In the genomic region with DNA sequence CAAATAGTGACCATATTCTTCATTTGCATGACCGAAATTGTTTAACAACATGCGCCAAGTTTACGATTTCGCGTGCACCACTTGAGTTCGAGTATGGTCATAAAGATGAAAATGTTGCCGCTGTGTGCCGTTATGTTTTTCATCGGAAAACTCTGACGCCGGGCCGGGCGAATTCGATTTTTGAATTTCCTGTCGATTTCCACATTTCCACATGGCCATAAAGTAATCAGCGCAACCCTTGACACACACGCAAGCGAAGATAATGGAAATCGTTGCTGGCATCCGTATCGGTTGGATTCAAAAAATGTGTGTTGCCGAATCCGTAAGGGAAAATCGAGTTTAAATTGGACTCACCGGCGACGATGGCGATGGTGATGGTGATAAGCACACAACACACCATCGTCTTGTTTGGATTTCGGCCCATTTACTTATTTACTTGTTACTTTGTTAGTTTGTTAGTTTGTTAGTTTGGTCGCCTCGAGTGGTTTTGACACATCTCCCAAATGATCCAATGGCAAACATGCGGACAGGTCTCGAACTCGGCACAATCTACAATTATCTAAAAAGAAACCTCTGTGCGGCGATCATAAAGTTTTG, we compare ENCODE assay signal across 2 fruit fly cellular contexts.
TF ChIP-seq lines count a peak whose summit lies in the region.

No protein-coding gene starts in this region.

- TF ChIP-seq CTCF in whole organism, embryonic (GFP tag; optimal IDR thresholded peaks at IDR 0.05; lab: Kevin White, UChicago): no peak

TF ChIP-seq in whole organism, embryonic, 481 proteins besides CTCF, POLR2A, EP300 and RAD21 (continues in another document):
- TF ChIP-seq NC2α (GFP tag; optimal IDR thresholded peaks at IDR 0.05; lab: Kevin White, UChicago) (peak; percentile 16), CG13296 (GFP tag; optimal IDR thresholded peaks at IDR 0.05; lab: Kevin White, UChicago) (peak; percentile 55), CG8359 (GFP tag; optimal IDR thresholded peaks at IDR 0.05; lab: Kevin White, UChicago; ENCODE audit: borderline replicate concordance) (peak; percentile 40), Ssrp (tag; optimal IDR thresholded peaks at IDR 0.05; lab: Kevin White, UChicago) (no peak), cad (GFP tag; optimal IDR thresholded peaks at IDR 0.05; lab: Kevin White, UChicago) (peak; percentile 90), CG34422 (GFP tag; IDR thresholded peaks at IDR 0.05; lab: Robert Waterston, UW) (0 out of 3 replicates have a peak, but pooled peaks have one; percentile 14), Awh (GFP tag; IDR thresholded peaks at IDR 0.05; lab: Robert Waterston, UW) (peak; percentile 75), CG1233 (GFP tag; optimal IDR thresholded peaks at IDR 0.05; lab: Kevin White, UChicago) (peak; percentile 54), crp (GFP tag; optimal IDR thresholded peaks at IDR 0.05; lab: Kevin White, UChicago) (no peak), Sox102F (GFP tag; optimal IDR thresholded peaks at IDR 0.05; lab: Kevin White, UChicago) (peak; percentile 49), CG31441 (GFP tag; IDR thresholded peaks at IDR 0.05; lab: Robert Waterston, UW) (no peak; the same call in 1 of the 2 replicates), Vsx1 (GFP tag; optimal IDR thresholded peaks at IDR 0.05; lab: Kevin White, UChicago) (peak; percentile 61), phol (tag; optimal IDR thresholded peaks at IDR 0.05; lab: Kevin White, UChicago) (no peak), ems (GFP tag; optimal IDR thresholded peaks at IDR 0.05; lab: Kevin White, UChicago) (no peak), CG7987 (GFP tag; optimal IDR thresholded peaks at IDR 0.05; lab: Kevin White, UChicago) (peak; percentile 53), emc (GFP tag; optimal IDR thresholded peaks at IDR 0.05; lab: Kevin White, UChicago) (no peak), Bdp1 (GFP tag; optimal IDR thresholded peaks at IDR 0.05; lab: Kevin White, UChicago) (peak; percentile 28), CG7556 (GFP tag; optimal IDR thresholded peaks at IDR 0.05; lab: Kevin White, UChicago) (peak; percentile 43), CG1024 (GFP tag; IDR thresholded peaks at IDR 0.05; lab: Robert Waterston, UW) (no peak), pros (GFP tag; optimal IDR thresholded peaks at IDR 0.05; lab: Kevin White, UChicago) (no peak), Rfx (GFP tag; IDR thresholded peaks at IDR 0.05; lab: Robert Waterston, UW) (no peak), CG31365 (tag; optimal IDR thresholded peaks at IDR 0.05; lab: Kevin White, UChicago) (peak; percentile 43), zf30C (GFP tag; optimal IDR thresholded peaks at IDR 0.05; lab: Kevin White, UChicago) (no peak), dysf (GFP tag; IDR thresholded peaks at IDR 0.05; lab: Robert Waterston, UW) (no peak), sqz (GFP tag; optimal IDR thresholded peaks at IDR 0.05; lab: Kevin White, UChicago) (peak; percentile 38), CG10209 (GFP tag; optimal IDR thresholded peaks at IDR 0.05; lab: Kevin White, UChicago) (peak; percentile 71), CG12744 (GFP tag; optimal IDR thresholded peaks at IDR 0.05; lab: Kevin White, UChicago) (no peak), CG1529 (GFP tag; optimal IDR thresholded peaks at IDR 0.05; lab: Kevin White, UChicago) (peak; percentile 52), cg (GFP tag; optimal IDR thresholded peaks at IDR 0.05; lab: Kevin White, UChicago) (no peak), Taf1 (GFP tag; IDR thresholded peaks at IDR 0.05; lab: Robert Waterston, UW) (no peak), CG11723 (GFP tag; optimal IDR thresholded peaks at IDR 0.05; lab: Kevin White, UChicago) (peak; percentile 54), CG9727 (GFP tag; optimal IDR thresholded peaks at IDR 0.05; lab: Kevin White, UChicago) (peak; percentile 74), fu2 (GFP tag; optimal IDR thresholded peaks at IDR 0.05; lab: Kevin White, UChicago) (no peak), Atf6 (GFP tag; IDR thresholded peaks at IDR 0.05; lab: Robert Waterston, UW) (peak; percentile 37; the same call in 1 of the 2 replicates), CG10274 (GFP tag; optimal IDR thresholded peaks at IDR 0.05; lab: Kevin White, UChicago) (no peak), CG2202 (tag; optimal IDR thresholded peaks at IDR 0.05; lab: Kevin White, UChicago) (peak; percentile 64), fru (optimal IDR thresholded peaks at IDR 0.05; lab: Kevin White, UChicago) (no peak), fd102C (GFP tag; optimal IDR thresholded peaks at IDR 0.05; lab: Kevin White, UChicago) (peak; percentile 68), CG5245 (GFP tag; optimal IDR thresholded peaks at IDR 0.05; lab: Kevin White, UChicago) (no peak), tin (GFP tag; optimal IDR thresholded peaks at IDR 0.05; lab: Kevin White, UChicago) (no peak), bsh (GFP tag; optimal IDR thresholded peaks at IDR 0.05; lab: Kevin White, UChicago) (peak in 1 of 2 experiments; percentile 69), Xbp1 (GFP tag; optimal IDR thresholded peaks at IDR 0.05; lab: Kevin White, UChicago) (no peak)

TF ChIP-seq in whole organism, prepupa, 60 proteins besides CTCF, POLR2A, EP300 and RAD21:
- TF ChIP-seq fkh (GFP tag; optimal IDR thresholded peaks at IDR 0.05; lab: Kevin White, UChicago) (peak; percentile 85), fd85E (GFP tag; optimal IDR thresholded peaks at IDR 0.05; lab: Kevin White, UChicago) (no peak)
